Worm (Caenorhabditis elegans): ENCODE data around the gene C23F12.3.

DNA sequence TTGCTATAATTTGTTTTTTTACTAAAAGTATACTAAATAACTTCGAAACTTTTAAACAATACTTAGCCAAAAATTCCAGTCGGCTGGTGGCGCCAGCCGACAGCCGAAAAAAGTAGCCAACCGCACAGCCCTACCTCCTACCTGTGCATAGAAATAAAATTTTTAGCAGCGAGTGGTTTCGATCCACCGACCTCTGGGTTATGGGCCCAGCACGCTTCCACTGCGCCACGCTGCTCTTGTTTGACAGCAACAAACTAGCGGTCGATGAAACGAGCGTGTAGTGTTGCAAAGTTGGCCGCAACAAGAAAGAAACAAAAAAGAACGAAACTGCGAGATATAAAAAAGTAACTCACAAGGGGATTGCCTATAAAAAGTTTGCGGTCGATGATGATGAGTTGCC lies 18.5 kb upstream of the C23F12.3 start:
- TF ChIP-seq nfyb-1 (GFP tag; IDR thresholded peaks at IDR 0.05) (peak; percentile 81), cebp-1 (GFP tag; IDR thresholded peaks at IDR 0.05) (no peak), cebp-1 (tag; optimal IDR thresholded peaks at IDR 0.05) (peak; percentile 64), mcd-1 (GFP tag; IDR thresholded peaks at IDR 0.05) (no peak; the same call in none of the 2 replicates), nhr-80 (tag; optimal IDR thresholded peaks at IDR 0.05) (peak; percentile 29), mes-4 (tag; optimal IDR thresholded peaks at IDR 0.05) (peak; percentile 63)

Data from whole organism, young adult.